Fruit fly (Drosophila melanogaster) whole organism, embryonic: ENCODE data around the gene Sp1.

ENCODE experiments used
- CG10543 ChIP-seq: fragments of 200-800 bp; sonication (Bioruptor generic); optimal IDR thresholded peaks from 3 replicates; lab custom pipeline; 2017; ENCODE audit warnings: missing biosample characterization, mild to moderate bottlenecking, missing genetic modification characterization, moderate library complexity
- CG10654 ChIP-seq: fragments of 200-800 bp; sonication (Bioruptor generic); optimal IDR thresholded peaks from 2 replicates; lab custom pipeline; 2016; ENCODE audit warnings: missing biosample characterization, missing genetic modification characterization
- CG14710 ChIP-seq: fragments of 200-800 bp; sonication (Bioruptor generic); optimal IDR thresholded peaks from 3 replicates; lab custom pipeline; 2019; ENCODE audit warnings: missing biosample characterization, mild to moderate bottlenecking, missing genetic modification characterization, moderate library complexity
- CG15601 ChIP-seq: fragments of 200-800 bp; sonication (Bioruptor generic); optimal IDR thresholded peaks from 3 replicates; lab custom pipeline; 2019; ENCODE audit warnings: missing biosample characterization, mild to moderate bottlenecking, missing genetic modification characterization, moderate library complexity
- CG1603 ChIP-seq: fragments of 200-800 bp; sonication (Bioruptor generic); optimal IDR thresholded peaks from 2 replicates; lab custom pipeline; 2019; ENCODE audit warnings: missing biosample characterization, mild to moderate bottlenecking, missing genetic modification characterization, moderate library complexity
- CG17612 ChIP-seq: fragments of 200-800 bp; sonication (Bioruptor generic); IDR thresholded peaks from 2 replicates; pipeline ENCODE4 v1.3.6; 2022; ENCODE audit warnings: missing biosample characterization, missing genetic modification characterization
- CG18764 ChIP-seq: fragments of 200-800 bp; sonication (Bioruptor generic); optimal IDR thresholded peaks from 3 replicates; lab custom pipeline; 2016; ENCODE audit warnings: missing biosample characterization, missing genetic modification characterization
- CG3281 ChIP-seq: fragments of 200-800 bp; sonication (Bioruptor generic); optimal IDR thresholded peaks from 3 replicates; lab custom pipeline; 2017; ENCODE audit warnings: missing biosample characterization, mild to moderate bottlenecking, missing genetic modification characterization
- CG6272 ChIP-seq: fragments of 200-800 bp; sonication (Bioruptor generic); IDR thresholded peaks from 2 replicates; pipeline ENCODE4 v1.3.6; 2022; ENCODE audit warnings: missing biosample characterization, missing genetic modification characterization
- CG6683 ChIP-seq: fragments of 200-800 bp; sonication (Bioruptor generic); optimal IDR thresholded peaks from 2 replicates; lab custom pipeline; 2017; ENCODE audit warnings: missing biosample characterization, mild to moderate bottlenecking, missing genetic modification characterization, missing genetic modification reagents
- CTCF ChIP-seq: fragments of 200-800 bp; sonication (Bioruptor generic); optimal IDR thresholded peaks from 2 replicates; lab custom pipeline; 2017; ENCODE audit warnings: missing biosample characterization, mild to moderate bottlenecking, missing genetic modification characterization, moderate library complexity
- CoRest ChIP-seq: fragments of 200-800 bp; sonication (Bioruptor generic); optimal IDR thresholded peaks from 3 replicates; lab custom pipeline; 2018; ENCODE audit warnings: missing biosample characterization, mild to moderate bottlenecking, missing genetic modification characterization, moderate library complexity
- Deaf1 ChIP-seq: fragments of 200-800 bp; optimal IDR thresholded peaks from 3 replicates; lab custom pipeline; 2019; ENCODE audit warnings: missing biosample characterization, mild to moderate bottlenecking, missing genetic modification characterization, moderate library complexity
- Elba2 ChIP-seq: fragments of 200-800 bp; sonication (Bioruptor generic); optimal IDR thresholded peaks from 3 replicates; lab custom pipeline; 2016; ENCODE audit warnings: missing biosample characterization, missing genetic modification characterization
- Hand ChIP-seq: fragments of 200-800 bp; sonication (Bioruptor generic); optimal IDR thresholded peaks from 2 replicates; lab custom pipeline; 2017; ENCODE audit warnings: mild to moderate bottlenecking, missing biosample characterization, missing genetic modification reagents, missing genetic modification characterization
- Hr78 ChIP-seq, 2 experiments: fragments of 200-800 bp in 1 of 2; fragments of >200 bp in 1 of 2; sonication (Bioruptor generic) in 1 of 2; optimal IDR thresholded peaks; 2 replicates each; lab custom pipeline; 2017 to 2019; ENCODE audit warnings: missing biosample characterization in 2 of 2, missing genetic modification characterization in 2 of 2, mild to moderate bottlenecking in 1 of 2, moderate library complexity in 1 of 2
- Nf-YB ChIP-seq: fragments of 200-800 bp; sonication (Bioruptor generic); optimal IDR thresholded peaks from 3 replicates; lab custom pipeline; 2019; ENCODE audit warnings: missing biosample characterization, mild to moderate bottlenecking, missing genetic modification characterization, moderate library complexity
- Nf-YC ChIP-seq: fragments of 200-800 bp; optimal IDR thresholded peaks from 3 replicates; lab custom pipeline; 2019; ENCODE audit warnings: missing biosample characterization, mild to moderate bottlenecking, missing genetic modification characterization, moderate library complexity
- dm ChIP-seq: fragments of 200-800 bp; sonication (Bioruptor generic); optimal IDR thresholded peaks from 3 replicates; lab custom pipeline; 2016; ENCODE audit warnings: missing biosample characterization, missing genetic modification characterization
- dmrt11E ChIP-seq: fragments of 200-800 bp; sonication (Bioruptor generic); optimal IDR thresholded peaks from 3 replicates; lab custom pipeline; 2018; ENCODE audit warnings: missing biosample characterization, mild to moderate bottlenecking, missing genetic modification characterization, moderate library complexity
- ewg ChIP-seq: fragments of 200-800 bp; sonication (Bioruptor generic); optimal IDR thresholded peaks from 3 replicates; lab custom pipeline; 2017; ENCODE audit warnings: mild to moderate bottlenecking, missing biosample characterization, missing genetic modification reagents, missing genetic modification characterization
- gcm2 ChIP-seq: fragments of 200-800 bp; sonication (Bioruptor generic); optimal IDR thresholded peaks from 2 replicates; lab custom pipeline; 2016; ENCODE audit warnings: missing biosample characterization, missing genetic modification characterization
- insv ChIP-seq, 2 experiments: fragments of 200-800 bp; sonication (Bioruptor generic); optimal IDR thresholded peaks; 3 replicates each; lab custom pipeline; 2016 to 2018; ENCODE audit warnings: missing biosample characterization in 2 of 2, missing genetic modification characterization in 2 of 2
- kay ChIP-seq: fragments of 200-800 bp; sonication (Bioruptor generic); optimal IDR thresholded peaks from 2 replicates; lab custom pipeline; 2016; ENCODE audit warnings: missing biosample characterization, missing genetic modification characterization
- knrl ChIP-seq: fragments of 200-800 bp; sonication (Bioruptor generic); IDR thresholded peaks from 3 replicates; pipeline ENCODE4 v1.3.6; 2022; ENCODE audit warnings: missing biosample characterization, missing genetic modification characterization; ENCODE audit not compliant: partially characterized antibody
- repo ChIP-seq: fragments of 200-800 bp; sonication (Bioruptor generic); optimal IDR thresholded peaks from 2 replicates; lab custom pipeline; 2016; ENCODE audit warnings: missing biosample characterization, missing genetic modification characterization
- ro ChIP-seq: fragments of 200-800 bp; sonication (Bioruptor generic); IDR thresholded peaks from 2 replicates; pipeline ENCODE4 v1.3.6; 2022; ENCODE audit warnings: missing biosample characterization, missing genetic modification characterization
- scrt ChIP-seq: fragments of 200-800 bp; sonication (Bioruptor generic); optimal IDR thresholded peaks from 2 replicates; lab custom pipeline; 2018; ENCODE audit warnings: missing biosample characterization, mild to moderate bottlenecking, missing genetic modification characterization, moderate library complexity
- trh ChIP-seq: fragments of 200-800 bp; sonication (Bioruptor generic); optimal IDR thresholded peaks from 2 replicates; lab custom pipeline; 2016; ENCODE audit warnings: missing biosample characterization, missing genetic modification characterization

Sp1 gene

dm6 chrX:9787363-9787762, 57.9 kb downstream of the Sp1 start (continued):
- no peak for TF ChIP-seq CG15601 (tag; lab: Kevin White, UChicago)
- TF ChIP-seq knrl (GFP tag; lab: Robert Waterston, UW), result no peak
- TF ChIP-seq dm, result no peak
- TF ChIP-seq, all 482 proteins: peak for 42

- no peak for TF ChIP-seq CG6683 (GFP tag; lab: Kevin White, UChicago)
- no peak for TF ChIP-seq Hand
- TF ChIP-seq kay, result no peak
- no peak for TF ChIP-seq ro (GFP tag; lab: Robert Waterston, UW)
- no peak for TF ChIP-seq CG1603 (tag; lab: Kevin White, UChicago)
- TF ChIP-seq CG3281, result no peak
- no peak for TF ChIP-seq knrl (GFP tag; lab: Robert Waterston, UW)
- TF ChIP-seq CoRest, result no peak
- TF ChIP-seq CG14710 (tag; lab: Kevin White, UChicago), result no peak
- TF ChIP-seq CG10654 (GFP tag; lab: Kevin White, UChicago), result no peak
- TF ChIP-seq Elba2 (GFP tag; lab: Kevin White, UChicago), result no peak
- TF ChIP-seq dmrt11E (tag; lab: Kevin White, UChicago), result no peak
- no peak for TF ChIP-seq trh (GFP tag; lab: Kevin White, UChicago)
- TF ChIP-seq CG10543 (GFP tag; lab: Kevin White, UChicago), result no peak
- no peak for TF ChIP-seq Hr78 (GFP tag; optimal IDR thresholded peaks at IDR 0.05; lab: Kevin White, UChicago)
- no peak for TF ChIP-seq CG18764
Observed at dm6 chrX:9787941-9788340, 58.5 kb downstream of the Sp1 start.

- no peak for TF ChIP-seq CG6272 (GFP tag; lab: Robert Waterston, UW)
- no peak for TF ChIP-seq insv (GFP tag; optimal IDR thresholded peaks at IDR 0.05; lab: Kevin White, UChicago)
- no peak for TF ChIP-seq gcm2 (GFP tag; lab: Kevin White, UChicago)
- TF ChIP-seq ewg (GFP tag; lab: Kevin White, UChicago), result peak; percentile 57
- no peak for TF ChIP-seq CTCF
- peak; percentile 57 for TF ChIP-seq scrt (GFP tag; lab: Kevin White, UChicago)
- no peak for TF ChIP-seq dm
- TF ChIP-seq Deaf1 (tag; lab: Kevin White, UChicago), result peak; percentile 98
- no peak for TF ChIP-seq dmrt11E (tag; lab: Kevin White, UChicago)
- peak; percentile 25 for TF ChIP-seq Nf-YB
- TF ChIP-seq Nf-YC (tag; lab: Kevin White, UChicago), result peak; percentile 83
- TF ChIP-seq CG17612 (GFP tag; lab: Robert Waterston, UW), result no peak
- no peak for TF ChIP-seq repo (GFP tag; lab: Kevin White, UChicago)
Observed at dm6 chrX:9794290-9794689, 64.8 kb downstream of the Sp1 start.
